Worm (Caenorhabditis elegans) whole organism, mixed stage, embryonic: ENCODE data around the gene fzy-1.

Experiments
- drap-1 ChIP-seq: fragments of 200-800 bp; sonication (Bioruptor generic); optimal IDR thresholded peaks from 3 replicates; lab custom pipeline; 2018; ENCODE audit warnings: mild to moderate bottlenecking, missing genetic modification characterization, missing compliant biosample characterization
- elt-1 ChIP-seq: sonication (generic microtip); optimal IDR thresholded peaks from 2 replicates; lab custom pipeline; 2017; ENCODE audit warnings: missing genetic modification characterization, mild to moderate bottlenecking, missing compliant biosample characterization, antibody characterized with exemption, moderate library complexity, borderline replicate concordance; ENCODE audit not compliant: insufficient read depth
- lin-13 ChIP-seq: fragments of 150-350 bp; optimal IDR thresholded peaks from 2 replicates; lab custom pipeline; 2014; ENCODE audit warnings: missing biosample characterization, missing genetic modification characterization
- nhr-12 ChIP-seq: fragments of 150-350 bp; optimal IDR thresholded peaks from 2 replicates; lab custom pipeline; 2014; ENCODE audit warnings: missing biosample characterization, missing genetic modification characterization
- nhr-76 ChIP-seq: sonication (generic microtip); optimal IDR thresholded peaks from 2 replicates; lab custom pipeline; 2017; ENCODE audit warnings: missing biosample characterization, missing genetic modification characterization
- pha-4 ChIP-seq: fragments of 150-350 bp; optimal IDR thresholded peaks from 2 replicates; lab custom pipeline; 2018; ENCODE audit warnings: missing biosample characterization, missing genetic modification reagents, missing genetic modification characterization
- snpc-4 ChIP-seq: fragments of 150-350 bp; optimal IDR thresholded peaks from 2 replicates; lab custom pipeline; 2014; ENCODE audit warnings: missing biosample characterization, missing genetic modification characterization
- unc-62 ChIP-seq: fragments of 150-350 bp; optimal IDR thresholded peaks from 2 replicates; lab custom pipeline; 2014; ENCODE audit warnings: missing biosample characterization, missing genetic modification reagents, missing genetic modification characterization
- ztf-11 ChIP-seq: fragments of 150-350 bp; optimal IDR thresholded peaks from 2 replicates; lab custom pipeline; 2014; ENCODE audit warnings: missing biosample characterization, missing genetic modification characterization

DNA sequence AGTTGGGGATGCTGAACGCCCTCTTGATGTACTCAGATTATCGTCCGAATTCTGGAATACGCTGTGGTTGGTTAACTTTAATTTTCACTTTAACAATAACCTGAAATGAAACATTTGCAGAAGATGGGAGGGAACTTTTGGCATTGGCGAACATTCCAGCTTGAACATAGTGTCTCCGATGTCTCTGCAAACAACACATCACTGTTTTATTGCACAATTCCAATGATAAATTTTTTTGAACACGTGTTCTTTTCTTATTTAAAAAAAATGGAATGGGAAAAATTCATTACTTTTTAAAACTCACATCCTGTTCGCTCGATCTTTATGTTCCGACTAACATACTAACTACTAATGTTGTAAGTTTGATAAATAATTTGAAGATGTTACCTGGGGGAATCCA lies at the start of gene fzy-1:
- no peak for TF ChIP-seq unc-62 (GFP tag; lab: Kevin White, UChicago)
- no peak for TF ChIP-seq lin-13
- no peak for TF ChIP-seq elt-1
- no peak for TF ChIP-seq snpc-4 (tag; lab: Kevin White, UChicago)
- no peak for TF ChIP-seq nhr-12
- TF ChIP-seq pha-4 (tag; lab: Kevin White, UChicago), result no peak
- no peak for TF ChIP-seq drap-1
- no peak for TF ChIP-seq nhr-76 (tag; lab: Kevin White, UChicago)
- TF ChIP-seq ztf-11 (tag; lab: Kevin White, UChicago), result no peak
